Worm (Caenorhabditis elegans) whole organism, dauer: ENCODE measurements around the gene oac-30.

ENCODE experiments used
- unc-62 ChIP-seq: sonication (generic microtip); optimal IDR thresholded peaks from 2 replicates; lab custom pipeline; 2017; ENCODE audit warnings: missing biosample characterization, missing genetic modification reagents, missing genetic modification characterization

oac-30 gene

ce11 chrII:1228943-1229342, 37.7 kb downstream of the oac-30 start:
- TF ChIP-seq unc-62 (GFP tag; lab: Kevin White, UChicago) = no peak

ce11 chrII:1217269-1217668, 49.4 kb downstream of the oac-30 start:
- no peak for TF ChIP-seq unc-62 (GFP tag; lab: Kevin White, UChicago)

- TF ChIP-seq unc-62 (GFP tag; lab: Kevin White, UChicago) = no peak
Observed at ce11 chrII:1214627-1215026, 52.1 kb downstream of the oac-30 start.
